Fruit fly (Drosophila melanogaster): ENCODE data around the gene CG3345.

CG3345 gene

DNA sequence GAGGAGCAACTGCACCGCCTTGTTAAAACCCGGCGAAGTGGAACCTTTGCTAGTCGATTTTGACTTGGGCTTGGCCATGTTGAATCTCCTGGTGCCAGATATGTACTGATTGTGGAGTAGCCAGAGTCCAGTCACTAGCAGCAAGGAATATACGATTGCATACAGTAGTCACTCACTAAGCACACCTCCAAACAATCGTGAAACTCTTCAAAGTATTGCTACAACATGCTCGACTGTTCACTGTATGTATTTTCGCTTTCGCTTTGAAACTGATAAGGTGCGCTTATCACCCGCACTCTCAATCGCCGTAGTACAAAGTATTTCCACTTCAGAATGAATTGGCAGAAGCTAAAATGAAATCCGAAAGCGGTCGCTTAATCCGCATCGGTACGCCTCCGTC lies 17.5 kb downstream of the CG3345 start (continued):
- no peak for TF ChIP-seq Dll (GFP tag; IDR thresholded peaks at IDR 0.05; ENCODE audit: partially characterized antibody)
- TF ChIP-seq Bgb (GFP tag; IDR thresholded peaks at IDR 0.05; ENCODE audit: partially characterized antibody), result no peak
- peak; percentile 4; the same call in 1 of the 2 replicates for TF ChIP-seq Poxn (GFP tag; IDR thresholded peaks at IDR 0.05)
- TF ChIP-seq nom (GFP tag; optimal IDR thresholded peaks at IDR 0.05), result peak; percentile 91
- TF ChIP-seq E2f2 (GFP tag; IDR thresholded peaks at IDR 0.05), result peak; percentile 39; the same call in 1 of the 2 replicates
- TF ChIP-seq ato (GFP tag; IDR thresholded peaks at IDR 0.05; ENCODE audit: partially characterized antibody), result no peak
- no peak for TF ChIP-seq maf-S (GFP tag; optimal IDR thresholded peaks at IDR 0.05)
- peak; percentile 38; the same call in 1 of the 2 replicates for TF ChIP-seq CG10321 (GFP tag; IDR thresholded peaks at IDR 0.05)
- TF ChIP-seq CG8290 (GFP tag; optimal IDR thresholded peaks at IDR 0.05), result no peak
- TF ChIP-seq CG8290 (tag; optimal IDR thresholded peaks at IDR 0.05), result peak in 1 of 2 experiments; percentile 97
- peak; percentile 71; the same call in 2 of the 3 replicates for TF ChIP-seq Mrtf (GFP tag; IDR thresholded peaks at IDR 0.05)
- peak; percentile 55 for TF ChIP-seq CG6854 (GFP tag; optimal IDR thresholded peaks at IDR 0.05)
- no peak for TF ChIP-seq Lhr (GFP tag; optimal IDR thresholded peaks at IDR 0.05)
- peak; percentile 53 for TF ChIP-seq Bteb2 (GFP tag; optimal IDR thresholded peaks at IDR 0.05)
- peak; percentile 46 for TF ChIP-seq CG31388 (GFP tag; optimal IDR thresholded peaks at IDR 0.05)
- peak; percentile 27 for TF ChIP-seq oc (tag; optimal IDR thresholded peaks at IDR 0.05)
- no peak for TF ChIP-seq Dfd (GFP tag; optimal IDR thresholded peaks at IDR 0.05)
- TF ChIP-seq CG10431 (GFP tag; optimal IDR thresholded peaks at IDR 0.05), result no peak
- TF ChIP-seq HLHmδ (GFP tag; optimal IDR thresholded peaks at IDR 0.05), result peak; percentile 19
- TF ChIP-seq CG14710 (tag; optimal IDR thresholded peaks at IDR 0.05), result no peak
- no peak for TF ChIP-seq CG2202 (tag; optimal IDR thresholded peaks at IDR 0.05)
- peak; percentile 86 for TF ChIP-seq chm (GFP tag; IDR thresholded peaks at IDR 0.05)
- no peak for TF ChIP-seq CG8281 (tag; optimal IDR thresholded peaks at IDR 0.05)
- TF ChIP-seq dmrt11E (tag; optimal IDR thresholded peaks at IDR 0.05), result no peak
- TF ChIP-seq Hr3 (GFP tag; optimal IDR thresholded peaks at IDR 0.05), result peak; percentile 26
- TF ChIP-seq CG16813 (GFP tag; IDR thresholded peaks at IDR 0.05; ENCODE audit: partially characterized antibody), result no peak
- TF ChIP-seq gcm2 (GFP tag; optimal IDR thresholded peaks at IDR 0.05), result peak; percentile 53
- peak; percentile 77 for TF ChIP-seq lmd (GFP tag; IDR thresholded peaks at IDR 0.05)
- peak; percentile 61 for TF ChIP-seq CG17328 (GFP tag; IDR thresholded peaks at IDR 0.05)
- peak; percentile 77 for TF ChIP-seq CG11247 (GFP tag; IDR thresholded peaks at IDR 0.05)
- TF ChIP-seq CG34422 (GFP tag; IDR thresholded peaks at IDR 0.05), result peak; percentile 65
- TF ChIP-seq Dip3 (GFP tag; optimal IDR thresholded peaks at IDR 0.05), result peak; percentile 77
- TF ChIP-seq stc (GFP tag; IDR thresholded peaks at IDR 0.05), result 0 out of 2 replicates have a peak, but pooled peaks have one; percentile 18
- TF ChIP-seq trem (tag; optimal IDR thresholded peaks at IDR 0.05), result no peak
- peak; percentile 93 for TF ChIP-seq CG18599 (GFP tag; optimal IDR thresholded peaks at IDR 0.05)
- TF ChIP-seq danr (GFP tag; IDR thresholded peaks at IDR 0.05), result 0 out of 2 replicates have a peak, but pooled peaks have one; percentile 29
- peak; percentile 28 for TF ChIP-seq Atf-2 (GFP tag; optimal IDR thresholded peaks at IDR 0.05)
- TF ChIP-seq nau (GFP tag; optimal IDR thresholded peaks at IDR 0.05), result peak; percentile 44
- no peak for TF ChIP-seq CG4617 (GFP tag; optimal IDR thresholded peaks at IDR 0.05; ENCODE audit: borderline replicate concordance)
- no peak for TF ChIP-seq CG7271 (tag; optimal IDR thresholded peaks at IDR 0.05)
- TF ChIP-seq emc (GFP tag; optimal IDR thresholded peaks at IDR 0.05), result no peak
- peak; percentile 82 for TF ChIP-seq schlank (tag; optimal IDR thresholded peaks at IDR 0.05)
- TF ChIP-seq ap (GFP tag; IDR thresholded peaks at IDR 0.05), result peak; percentile 46
- TF ChIP-seq CG14667 (GFP tag; IDR thresholded peaks at IDR 0.05), result 0 out of 2 replicates have a peak, but pooled peaks have one; percentile 32
- TF ChIP-seq salm (tag; optimal IDR thresholded peaks at IDR 0.05), result no peak
- peak; percentile 37; the same call in 1 of the 3 replicates for TF ChIP-seq CG7357 (GFP tag; IDR thresholded peaks at IDR 0.05)
- peak; percentile 36 for TF ChIP-seq Oli (tag; optimal IDR thresholded peaks at IDR 0.05)
- TF ChIP-seq CG1647 (GFP tag; optimal IDR thresholded peaks at IDR 0.05), result peak; percentile 65
- TF ChIP-seq gt (GFP tag; IDR thresholded peaks at IDR 0.05), result no peak
- TF ChIP-seq bcd (GFP tag; optimal IDR thresholded peaks at IDR 0.05), result peak; percentile 56
- peak; percentile 63; the same call in 1 of the 2 replicates for TF ChIP-seq Rx (GFP tag; IDR thresholded peaks at IDR 0.05)
